Worm (Caenorhabditis elegans): ENCODE data around the gene F29G6.1.

DNA sequence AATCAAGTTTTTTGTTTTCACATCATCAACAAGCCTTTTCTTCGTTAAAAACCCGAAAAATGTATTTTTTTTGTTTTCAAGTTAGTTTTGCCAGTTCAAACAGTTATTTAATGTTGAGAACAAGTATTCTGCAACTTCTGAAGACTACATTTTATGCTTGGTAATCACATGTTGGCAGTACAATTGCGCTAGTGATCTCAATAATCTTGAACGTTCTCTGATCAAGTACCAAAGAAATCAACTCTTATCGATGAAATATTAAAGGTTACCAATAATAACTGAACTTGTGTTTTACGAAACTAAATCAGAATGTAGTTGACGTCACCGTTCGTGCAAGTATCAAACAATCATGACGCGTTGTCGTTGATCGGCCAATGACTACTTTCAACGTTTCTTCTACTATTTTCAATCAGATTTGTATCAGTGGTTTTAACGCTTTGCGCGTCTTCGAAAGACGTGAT lies 31.5 kb downstream of the F29G6.1 start, which contains the start of gene C35C5.8:
- TF ChIP-seq pes-1 (GFP tag; IDR thresholded peaks at IDR 0.05), result no peak
- TF ChIP-seq B0310.2 (tag; optimal IDR thresholded peaks at IDR 0.05), result no peak
- no peak for TF ChIP-seq ets-7 (tag; optimal IDR thresholded peaks at IDR 0.05)
- TF ChIP-seq ama-1 (optimal IDR thresholded peaks at IDR 0.05), result no peak
- no peak for TF ChIP-seq tra-4 (tag; optimal IDR thresholded peaks at IDR 0.05)
- no peak for TF ChIP-seq hnd-1 (tag; optimal IDR thresholded peaks at IDR 0.05)
- no peak for TF ChIP-seq tbx-37 (GFP tag; conservative IDR thresholded peaks at IDR 0.05)
- no peak for TF ChIP-seq ceh-36 (tag; optimal IDR thresholded peaks at IDR 0.05)
- no peak for TF ChIP-seq flt-1 (GFP tag; IDR thresholded peaks at IDR 0.05)
- TF ChIP-seq ceh-13 (GFP tag; optimal IDR thresholded peaks at IDR 0.05), result no peak
- TF ChIP-seq hmg-4 (GFP tag; optimal IDR thresholded peaks at IDR 0.05), result no peak
- TF ChIP-seq aly-1 (tag; optimal IDR thresholded peaks at IDR 0.05), result no peak

Data from whole organism, early embryonic.